Worm (Caenorhabditis elegans) whole organism, young adult: ENCODE measurements around the gene ldb-1.

Source experiments
- F23B12.7 ChIP-seq: sonication (generic microtip); optimal IDR thresholded peaks from 2 replicates; lab custom pipeline; 2017; ENCODE audit warnings: missing genetic modification characterization, mild to moderate bottlenecking, missing compliant biosample characterization, antibody characterized with exemption, moderate library complexity; ENCODE audit not compliant: insufficient read depth
- F33H1.4 ChIP-seq: fragments of 200-800 bp; sonication (Bioruptor generic); IDR thresholded peaks from 2 replicates; pipeline ENCODE4 v1.3.6; 2022; ENCODE audit warnings: missing genetic modification reagents, missing genetic modification characterization, missing compliant biosample characterization
- F52B5.7 ChIP-seq: sonication (generic microtip); optimal IDR thresholded peaks from 2 replicates; lab custom pipeline; 2016; ENCODE audit warnings: mild to moderate bottlenecking, missing genetic modification characterization, missing compliant biosample characterization
- T07F8.4 ChIP-seq: sonication (generic microtip); optimal IDR thresholded peaks from 2 replicates; lab custom pipeline; 2016; ENCODE audit warnings: mild to moderate bottlenecking, missing genetic modification characterization, moderate library complexity, missing compliant biosample characterization
- ama-1 ChIP-seq, 3 experiments: fragments of 150-350 bp in 1 of 3; sonication (generic microtip) in 2 of 3; optimal IDR thresholded peaks; 2 replicates each; lab custom pipeline; 2014 to 2018; ENCODE audit warnings: missing biosample characterization in 2 of 3, missing genetic modification characterization in 2 of 3, missing genetic modification reagents in 2 of 3
- athp-1 ChIP-seq: sonication (generic microtip); optimal IDR thresholded peaks from 2 replicates; lab custom pipeline; 2017; ENCODE audit warnings: mild to moderate bottlenecking, missing genetic modification characterization, missing compliant biosample characterization
- bed-1 ChIP-seq: fragments of 200-800 bp; sonication (Bioruptor generic); IDR thresholded peaks from 2 replicates; pipeline ENCODE4 v1.3.6; 2022; ENCODE audit warnings: missing genetic modification reagents, missing genetic modification characterization, missing compliant biosample characterization
- mxl-1 ChIP-seq: sonication (generic microtip); optimal IDR thresholded peaks from 2 replicates; lab custom pipeline; 2016; ENCODE audit warnings: missing genetic modification characterization, missing compliant biosample characterization
- unc-62 ChIP-seq: fragments of 150-350 bp; optimal IDR thresholded peaks from 2 replicates; lab custom pipeline; 2014; ENCODE audit warnings: missing biosample characterization, missing genetic modification reagents, missing genetic modification characterization
- ztf-3 ChIP-seq: fragments of 200-800 bp; sonication (Bioruptor generic); optimal IDR thresholded peaks from 2 replicates; lab custom pipeline; 2018; ENCODE audit warnings: mild to moderate bottlenecking, missing genetic modification characterization, missing compliant biosample characterization

DNA sequence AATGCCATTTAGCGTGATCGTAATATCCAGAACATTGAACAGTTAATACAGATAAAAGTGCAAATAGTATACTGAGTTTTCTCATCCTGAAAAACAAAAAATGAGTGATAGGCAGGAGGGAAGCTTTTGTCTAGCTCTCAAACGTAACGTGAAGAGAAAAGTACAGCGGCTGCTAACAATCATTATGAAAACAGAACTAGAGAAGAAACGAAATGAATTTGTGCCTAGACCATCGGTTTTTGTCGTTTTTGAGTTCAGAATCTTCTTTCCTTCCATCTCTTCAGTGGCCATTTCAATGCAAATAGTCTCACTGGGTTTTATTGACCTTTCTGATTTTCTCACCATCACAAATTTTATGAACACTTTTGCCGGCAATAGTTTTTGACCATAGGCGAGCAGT, 56.4 kb downstream of the ldb-1 start, which contains the start of gene W04G3.7:
- no peak for TF ChIP-seq F33H1.4 (GFP tag; lab: Robert Waterston, UW)
- no peak for TF ChIP-seq ama-1 (optimal IDR thresholded peaks at IDR 0.05; lab: Kevin White, UChicago)
- no peak for TF ChIP-seq ama-1 (GFP tag; optimal IDR thresholded peaks at IDR 0.05; lab: Kevin White, UChicago)
- TF ChIP-seq F52B5.7 (tag; lab: Kevin White, UChicago): no peak
- no peak for TF ChIP-seq bed-1 (GFP tag; lab: Robert Waterston, UW)
- no peak for TF ChIP-seq T07F8.4 (tag; lab: Kevin White, UChicago)
- no peak for TF ChIP-seq athp-1 (tag; lab: Kevin White, UChicago)
- no peak for TF ChIP-seq F23B12.7 (tag; lab: Kevin White, UChicago)
- TF ChIP-seq unc-62 (GFP tag; lab: Kevin White, UChicago): no peak
- no peak for TF ChIP-seq mxl-1
- no peak for TF ChIP-seq ztf-3 (GFP tag; lab: Kevin White, UChicago)
